Worm (Caenorhabditis elegans) whole organism, L4 larva: ENCODE data around the gene frpr-19.
A peak's percentile ranks its signal among the peaks of the same experiment; 100 is the strongest.
"Not testable (repeated sequence)": the region's sequence is repeated elsewhere in the genome, so short reads cannot be mapped to it uniquely, and the experiment has no call there.

Experiments used
- D1046.2 ChIP-seq: fragments of 200-800 bp; sonication (Bioruptor generic); IDR thresholded peaks from 2 replicates; pipeline ENCODE4 v1.3.6; 2022; ENCODE audit warnings: missing genetic modification characterization, missing compliant biosample characterization
- F26F4.8 ChIP-seq: fragments of 200-800 bp; sonication (Bioruptor generic); conservative IDR thresholded peaks from 2 replicates; pipeline ENCODE4 v1.3.6; 2022; ENCODE audit warnings: missing genetic modification characterization, missing compliant biosample characterization
- F44E2.7 ChIP-seq: fragments of 200-800 bp; sonication (Bioruptor generic); IDR thresholded peaks from 2 replicates; pipeline ENCODE4 v2.1.2; 2022; ENCODE audit warnings: missing genetic modification characterization, missing compliant biosample characterization
- T26A8.4 ChIP-seq: fragments of 200-800 bp; sonication (Bioruptor generic); IDR thresholded peaks from 2 replicates; pipeline ENCODE4 v1.3.6; 2022; ENCODE audit warnings: missing genetic modification characterization, missing compliant biosample characterization
- Y105C5A.15 ChIP-seq: fragments of 200-800 bp; sonication (Bioruptor generic); IDR thresholded peaks from 2 replicates; pipeline ENCODE4 v1.3.6; 2022; ENCODE audit warnings: missing genetic modification characterization, missing compliant biosample characterization
- Y48G9A.11 ChIP-seq: fragments of 200-800 bp; sonication (Bioruptor generic); IDR thresholded peaks from 2 replicates; pipeline ENCODE4 v1.3.6; 2022; ENCODE audit warnings: missing genetic modification reagents, missing genetic modification characterization, missing compliant biosample characterization
- Y75B8A.6 ChIP-seq: fragments of 200-800 bp; sonication (Bioruptor generic); IDR thresholded peaks from 2 replicates; pipeline ENCODE4 v1.3.6; 2022; ENCODE audit warnings: missing genetic modification reagents, missing genetic modification characterization, missing compliant biosample characterization
- ZK337.2 ChIP-seq: fragments of 200-800 bp; sonication (Bioruptor generic); IDR thresholded peaks from 2 replicates; pipeline ENCODE4 v1.3.6; 2022; ENCODE audit warnings: missing genetic modification reagents, missing genetic modification characterization, missing compliant biosample characterization
- ama-1 ChIP-seq: fragments of 150-350 bp; optimal IDR thresholded peaks from 2 replicates; lab custom pipeline; 2014; ENCODE audit warnings: inconsistent platforms, mixed read lengths
- arid-1 ChIP-seq: fragments of 200-800 bp; sonication (Bioruptor generic); conservative IDR thresholded peaks from 2 replicates; pipeline ENCODE4 v1.3.6; 2022; ENCODE audit warnings: missing genetic modification reagents, missing genetic modification characterization, missing compliant biosample characterization
- ceh-20 ChIP-seq: fragments of 200-800 bp; sonication (Bioruptor generic); IDR thresholded peaks from 2 replicates; pipeline ENCODE4 v1.3.6; 2022; ENCODE audit warnings: missing genetic modification reagents, missing genetic modification characterization, missing compliant biosample characterization
- ceh-44 ChIP-seq: fragments of 200-800 bp; sonication (Bioruptor generic); IDR thresholded peaks from 2 replicates; pipeline ENCODE4 v1.3.6; 2022; ENCODE audit warnings: missing genetic modification reagents, missing genetic modification characterization, missing compliant biosample characterization
- ctbp-1 ChIP-seq: fragments of 200-800 bp; sonication (Bioruptor generic); IDR thresholded peaks from 2 replicates; pipeline ENCODE4 v1.3.6; 2022; ENCODE audit warnings: missing genetic modification reagents, missing genetic modification characterization, missing compliant biosample characterization
- daf-8 ChIP-seq: fragments of 200-800 bp; sonication (Bioruptor generic); IDR thresholded peaks from 2 replicates; pipeline ENCODE4 v1.3.6; 2022; ENCODE audit warnings: missing genetic modification characterization, missing compliant biosample characterization
- dmd-6 ChIP-seq: fragments of 200-800 bp; sonication (Bioruptor generic); IDR thresholded peaks from 2 replicates; pipeline ENCODE4 v1.3.6; 2022; ENCODE audit warnings: missing genetic modification reagents, missing genetic modification characterization, missing compliant biosample characterization
- dmd-8 ChIP-seq: fragments of 200-800 bp; sonication (Bioruptor generic); IDR thresholded peaks from 2 replicates; pipeline ENCODE4 v1.3.6; 2022; ENCODE audit warnings: missing genetic modification characterization, missing compliant biosample characterization
- dmd-9 ChIP-seq: fragments of 200-800 bp; sonication (Bioruptor generic); IDR thresholded peaks from 2 replicates; pipeline ENCODE4 v1.3.6; 2022; ENCODE audit warnings: missing genetic modification reagents, missing genetic modification characterization, missing compliant biosample characterization
- egl-43 ChIP-seq: fragments of 200-800 bp; sonication (Bioruptor generic); IDR thresholded peaks from 2 replicates; pipeline ENCODE4 v1.3.6; 2022; ENCODE audit warnings: missing genetic modification reagents, missing genetic modification characterization, missing compliant biosample characterization
- hmg-1.1 ChIP-seq: fragments of 200-800 bp; sonication (Bioruptor generic); IDR thresholded peaks from 2 replicates; pipeline ENCODE4 v1.3.6; 2022; ENCODE audit warnings: missing genetic modification reagents, missing genetic modification characterization, missing compliant biosample characterization
- lim-7 ChIP-seq: fragments of 200-800 bp; sonication (Bioruptor generic); IDR thresholded peaks from 2 replicates; pipeline ENCODE4 v1.3.6; 2022; ENCODE audit warnings: missing genetic modification characterization, missing compliant biosample characterization
- lin-1 ChIP-seq: fragments of 200-800 bp; sonication (Bioruptor generic); IDR thresholded peaks from 2 replicates; pipeline ENCODE4 v1.3.6; 2022; ENCODE audit warnings: missing genetic modification reagents, missing genetic modification characterization, missing compliant biosample characterization
- lin-29 ChIP-seq: fragments of 200-800 bp; sonication (Bioruptor generic); IDR thresholded peaks from 2 replicates; pipeline ENCODE4 v1.3.6; 2022; ENCODE audit warnings: missing genetic modification reagents, missing genetic modification characterization, missing compliant biosample characterization
- lin-38 ChIP-seq: fragments of 200-800 bp; sonication (Bioruptor generic); IDR thresholded peaks from 2 replicates; pipeline ENCODE4 v1.3.6; 2022; ENCODE audit warnings: missing genetic modification reagents, missing genetic modification characterization, missing compliant biosample characterization
- madf-5 ChIP-seq, 2 experiments: fragments of 200-800 bp; sonication (Bioruptor generic); IDR thresholded peaks; 2 replicates each; pipeline ENCODE4 v1.3.6; 2022; ENCODE audit warnings: missing compliant biosample characterization in 2 of 2, missing genetic modification characterization in 2 of 2
- madf-9 ChIP-seq: fragments of 200-800 bp; sonication (Bioruptor generic); conservative IDR thresholded peaks from 2 replicates; pipeline ENCODE4 v1.3.6; 2022; ENCODE audit warnings: missing genetic modification reagents, missing genetic modification characterization, missing compliant biosample characterization
- mdt-29 ChIP-seq: fragments of 200-800 bp; sonication (Bioruptor generic); IDR thresholded peaks from 2 replicates; pipeline ENCODE4 v1.3.6; 2022; ENCODE audit warnings: missing genetic modification reagents, missing genetic modification characterization, missing compliant biosample characterization
- mxl-2 ChIP-seq: fragments of 200-800 bp; sonication (Bioruptor generic); conservative IDR thresholded peaks from 2 replicates; pipeline ENCODE4 v1.3.6; 2022; ENCODE audit warnings: missing genetic modification reagents, missing genetic modification characterization, missing compliant biosample characterization
- nhr-41 ChIP-seq: fragments of 200-800 bp; sonication (Bioruptor generic); IDR thresholded peaks from 2 replicates; pipeline ENCODE4 v1.3.6; 2022; ENCODE audit warnings: missing genetic modification reagents, missing genetic modification characterization, missing compliant biosample characterization
- nhr-42 ChIP-seq: fragments of 200-800 bp; sonication (Bioruptor generic); IDR thresholded peaks from 2 replicates; pipeline ENCODE4 v1.3.6; 2022; ENCODE audit warnings: missing genetic modification characterization, missing compliant biosample characterization
- pha-4 ChIP-seq, 2 experiments: fragments of 150-350 bp in 1 of 2; fragments of 200-800 bp in 1 of 2; sonication (Bioruptor generic) in 1 of 2; IDR thresholded peaks in 1 of 2; optimal IDR thresholded peaks in 1 of 2; 2 replicates each; pipeline versions ENCODE4 v1.3.6 to Lab custom; 2014 to 2022; ENCODE audit warnings: missing genetic modification characterization in 2 of 2, missing genetic modification reagents in 2 of 2, missing biosample characterization in 1 of 2, missing compliant biosample characterization in 1 of 2
- php-3 ChIP-seq: fragments of 200-800 bp; sonication (Bioruptor generic); IDR thresholded peaks from 2 replicates; pipeline ENCODE4 v1.3.6; 2022; ENCODE audit warnings: missing genetic modification reagents, missing genetic modification characterization, missing compliant biosample characterization
- saeg-2 ChIP-seq: fragments of 200-800 bp; sonication (Bioruptor generic); IDR thresholded peaks from 2 replicates; pipeline ENCODE4 v1.3.6; 2022; ENCODE audit warnings: missing genetic modification reagents, missing genetic modification characterization, missing compliant biosample characterization
- set-16 ChIP-seq: fragments of 200-800 bp; sonication (Bioruptor generic); IDR thresholded peaks from 2 replicates; pipeline ENCODE4 v1.3.6; 2022; ENCODE audit warnings: missing genetic modification reagents, missing genetic modification characterization, missing compliant biosample characterization
- snpc-1.2 ChIP-seq: fragments of 200-800 bp; sonication (Bioruptor generic); IDR thresholded peaks from 2 replicates; pipeline ENCODE4 v1.3.6; 2022; ENCODE audit warnings: missing genetic modification reagents, missing genetic modification characterization, missing compliant biosample characterization
- tag-97 ChIP-seq: fragments of 200-800 bp; sonication (Bioruptor generic); IDR thresholded peaks from 2 replicates; pipeline ENCODE4 v1.3.6; 2022; ENCODE audit warnings: missing genetic modification characterization, missing compliant biosample characterization
- tra-1 ChIP-seq: fragments of 200-800 bp; sonication (Bioruptor generic); IDR thresholded peaks from 2 replicates; pipeline ENCODE4 v1.3.6; 2022; ENCODE audit warnings: missing genetic modification reagents, missing genetic modification characterization, missing compliant biosample characterization
- unc-62 ChIP-seq, 3 experiments: fragments of 150-350 bp in 1 of 3; sonication (generic microtip); optimal IDR thresholded peaks in 2 of 3; peaks in 1 of 3; 1 replicate in 1 of 3; 2 replicates in 2 of 3; lab custom pipeline; 2014 to 2017; ENCODE audit warnings: missing biosample characterization in 3 of 3, missing genetic modification characterization in 3 of 3, missing genetic modification reagents in 3 of 3, missing genotype in 1 of 3
- vab-7 ChIP-seq: fragments of 200-800 bp; sonication (Bioruptor generic); IDR thresholded peaks from 2 replicates; pipeline ENCODE4 v1.3.6; 2022; ENCODE audit warnings: missing genetic modification reagents, missing genetic modification characterization, missing compliant biosample characterization
- zfp-3 ChIP-seq: fragments of 200-800 bp; sonication (Bioruptor generic); conservative IDR thresholded peaks from 2 replicates; pipeline ENCODE4 v1.3.6; 2022; ENCODE audit warnings: missing genetic modification reagents, missing genetic modification characterization, missing compliant biosample characterization
- zip-11 ChIP-seq: fragments of 200-800 bp; sonication (Bioruptor generic); IDR thresholded peaks from 2 replicates; pipeline ENCODE4 v1.3.6; 2022; ENCODE audit warnings: missing genetic modification characterization, missing compliant biosample characterization

Gene frpr-19

DNA sequence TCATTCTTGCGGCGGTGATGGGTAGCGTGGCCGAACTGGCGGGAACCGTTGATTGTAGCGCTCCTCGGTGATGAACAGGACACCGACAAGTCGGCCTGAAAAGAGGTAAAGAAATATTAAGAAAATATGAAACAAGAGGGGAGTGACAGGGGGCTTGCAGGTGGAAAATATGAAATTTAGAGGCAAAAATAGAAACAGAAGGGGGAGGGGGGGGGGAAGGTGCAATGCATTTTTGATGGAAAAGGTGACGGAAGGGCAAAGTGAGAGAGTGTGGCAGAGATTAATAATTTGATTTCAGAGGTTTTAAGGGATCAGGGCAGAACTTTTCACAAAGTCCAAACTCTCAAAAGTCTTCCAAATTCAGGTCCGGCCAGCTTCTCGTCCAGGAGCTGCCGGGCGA is at the start of gene frpr-19:
frpr-19 (minus strand) TSS at position 101 of the 400 bp plus-strand sequence.
- no peak for TF ChIP-seq ama-1
- peak; percentile 23; the same call in 1 of the 2 replicates for TF ChIP-seq set-16 (GFP tag; lab: Robert Waterston, UW)
- TF ChIP-seq unc-62 (GFP tag; optimal IDR thresholded peaks at IDR 0.05 in 1 of 2; lab: Kevin White, UChicago): peak in 1 of 2 experiments; percentile 42
- TF ChIP-seq unc-62 (tag; optimal IDR thresholded peaks at IDR 0.05; lab: Kevin White, UChicago): no peak

- TF ChIP-seq daf-8 (GFP tag; lab: Robert Waterston, UW): peak; percentile 97
- peak; percentile 85; the same call in 1 of the 2 replicates for TF ChIP-seq ceh-20
- TF ChIP-seq F26F4.8 (GFP tag; lab: Robert Waterston, UW): peak; percentile 100
- TF ChIP-seq dmd-9 (GFP tag; lab: Robert Waterston, UW): peak; percentile 97
- peak; percentile 93 for TF ChIP-seq ctbp-1 (GFP tag; lab: Robert Waterston, UW)
- TF ChIP-seq lim-7 (GFP tag; lab: Robert Waterston, UW): peak; percentile 100
- TF ChIP-seq ceh-44: peak; percentile 94
- TF ChIP-seq php-3 (GFP tag; lab: Robert Waterston, UW): peak; percentile 98
- peak; percentile 96 for TF ChIP-seq nhr-41
- TF ChIP-seq madf-5 (GFP tag; IDR thresholded peaks at IDR 0.05; lab: Robert Waterston, UW): peak; percentile 99
- peak; percentile 98 for TF ChIP-seq Y105C5A.15 (GFP tag; lab: Robert Waterston, UW)
- TF ChIP-seq lin-38 (GFP tag; lab: Robert Waterston, UW): peak; percentile 74
- TF ChIP-seq snpc-1.2 (GFP tag; lab: Robert Waterston, UW): peak; percentile 93
- peak; percentile 100 for TF ChIP-seq egl-43 (GFP tag; lab: Robert Waterston, UW)
- peak; percentile 97 for TF ChIP-seq D1046.2 (GFP tag; lab: Robert Waterston, UW)
- TF ChIP-seq pha-4 (GFP tag; IDR thresholded peaks at IDR 0.05; lab: Robert Waterston, UW): peak; percentile 84
- TF ChIP-seq pha-4 (tag; optimal IDR thresholded peaks at IDR 0.05; lab: Kevin White, UChicago): not testable (repeated sequence)
- TF ChIP-seq zip-11: peak; percentile 91
- peak; percentile 99 for TF ChIP-seq set-16 (GFP tag; lab: Robert Waterston, UW)
- TF ChIP-seq dmd-6 (GFP tag; lab: Robert Waterston, UW): peak; percentile 71
- peak; percentile 90 for TF ChIP-seq lin-29 (GFP tag; lab: Robert Waterston, UW)
- TF ChIP-seq mxl-2 (GFP tag; lab: Robert Waterston, UW): peak; percentile 94
- TF ChIP-seq arid-1: peak; percentile 94
- TF ChIP-seq T26A8.4 (GFP tag; lab: Robert Waterston, UW): peak; percentile 90
- TF ChIP-seq F44E2.7 (GFP tag; lab: Robert Waterston, UW): peak; percentile 100
- TF ChIP-seq tra-1: peak; percentile 94
- peak; percentile 98 for TF ChIP-seq Y75B8A.6 (GFP tag; lab: Robert Waterston, UW)
- TF ChIP-seq vab-7 (GFP tag; lab: Robert Waterston, UW): peak; percentile 94
- TF ChIP-seq ZK337.2 (GFP tag; lab: Robert Waterston, UW): peak; percentile 96
- TF ChIP-seq Y48G9A.11 (GFP tag; lab: Robert Waterston, UW): peak; percentile 87
- TF ChIP-seq dmd-8: peak; percentile 100
- TF ChIP-seq madf-9: peak; percentile 88
- TF ChIP-seq mdt-29: peak; percentile 94
- TF ChIP-seq lin-1 (GFP tag; lab: Robert Waterston, UW): peak; percentile 91
- TF ChIP-seq hmg-1.1 (GFP tag; lab: Robert Waterston, UW): peak; percentile 80; the same call in 1 of the 2 replicates
- peak; percentile 92 for TF ChIP-seq tag-97 (GFP tag; lab: Robert Waterston, UW)
- TF ChIP-seq zfp-3 (GFP tag; lab: Robert Waterston, UW): peak; percentile 92
- peak; percentile 95 for TF ChIP-seq saeg-2 (GFP tag; lab: Robert Waterston, UW)
- TF ChIP-seq nhr-42 (GFP tag; lab: Robert Waterston, UW): peak; percentile 95
- TF ChIP-seq, all 104 proteins: peak for 38; not testable (repeated sequence) for 66
Measured at ce11 chrIV:1831174-1831573, 49.7 kb upstream of the frpr-19 start.
